Fruit fly (Drosophila melanogaster) whole organism, embryonic: Measurements from ENCODE around the gene zye.

Source experiments
- B-H1 ChIP-seq: fragments of 200-800 bp; sonication (Bioruptor generic); IDR thresholded peaks from 3 replicates; pipeline ENCODE4 v1.3.6; 2022; ENCODE audit warnings: missing biosample characterization, missing genetic modification characterization
- CG10431 ChIP-seq: fragments of 200-800 bp; sonication (Bioruptor generic); optimal IDR thresholded peaks from 3 replicates; lab custom pipeline; 2018; ENCODE audit warnings: missing biosample characterization, mild to moderate bottlenecking, missing genetic modification characterization
- CG12104 ChIP-seq: fragments of 200-800 bp; sonication (Bioruptor generic); optimal IDR thresholded peaks from 3 replicates; lab custom pipeline; 2016; ENCODE audit warnings: missing biosample characterization, missing genetic modification characterization
- CG14965 ChIP-seq: fragments of 200-800 bp; sonication (Bioruptor generic); optimal IDR thresholded peaks from 2 replicates; lab custom pipeline; 2016; ENCODE audit warnings: missing biosample characterization, missing genetic modification characterization, borderline replicate concordance
- CG1647 ChIP-seq: fragments of 200-800 bp; sonication (Bioruptor generic); optimal IDR thresholded peaks from 3 replicates; lab custom pipeline; 2016; ENCODE audit warnings: missing biosample characterization, missing genetic modification characterization
- CG17186 ChIP-seq: fragments of 200-800 bp; sonication (Bioruptor generic); optimal IDR thresholded peaks from 3 replicates; lab custom pipeline; 2017; ENCODE audit warnings: missing biosample characterization, missing genetic modification reagents, missing genetic modification characterization
- CG1792 ChIP-seq: fragments of 200-800 bp; sonication (Bioruptor generic); optimal IDR thresholded peaks from 2 replicates; lab custom pipeline; 2016; ENCODE audit warnings: missing biosample characterization, missing genetic modification characterization
- CG2120 ChIP-seq: fragments of 200-800 bp; sonication (Bioruptor generic); optimal IDR thresholded peaks from 3 replicates; lab custom pipeline; 2016; ENCODE audit warnings: missing biosample characterization, missing genetic modification characterization
- CG2199 ChIP-seq: fragments of 200-800 bp; sonication (Bioruptor generic); IDR thresholded peaks from 3 replicates; pipeline ENCODE4 v1.3.6; 2022; ENCODE audit warnings: missing biosample characterization, missing genetic modification characterization
- CG2202 ChIP-seq: fragments of 200-800 bp; sonication (Bioruptor generic); optimal IDR thresholded peaks from 2 replicates; lab custom pipeline; 2018; ENCODE audit warnings: missing biosample characterization, mild to moderate bottlenecking, missing genetic modification characterization
- CG31441 ChIP-seq: fragments of 200-800 bp; sonication (Bioruptor generic); IDR thresholded peaks from 2 replicates; pipeline ENCODE4 v1.3.6; 2022; ENCODE audit warnings: missing biosample characterization, missing genetic modification characterization
- CG32772 ChIP-seq: fragments of 200-800 bp; sonication (Bioruptor generic); IDR thresholded peaks from 2 replicates; pipeline ENCODE4 v1.3.6; 2022; ENCODE audit warnings: missing biosample characterization, missing genetic modification characterization
- CG3726 ChIP-seq: fragments of 200-800 bp; sonication (Bioruptor generic); IDR thresholded peaks from 3 replicates; pipeline ENCODE4, ENCODE4 v1.3.6; 2022; ENCODE audit warnings: missing biosample characterization, missing genetic modification characterization
- CG4820 ChIP-seq: fragments of 200-800 bp; sonication (Bioruptor generic); optimal IDR thresholded peaks from 3 replicates; lab custom pipeline; 2016; ENCODE audit warnings: missing biosample characterization, missing genetic modification characterization
- CG5953 ChIP-seq: fragments of 200-800 bp; sonication (Bioruptor generic); IDR thresholded peaks from 2 replicates; pipeline ENCODE4 v1.3.6; 2022; ENCODE audit warnings: missing biosample characterization, missing genetic modification characterization
- CG6765 ChIP-seq: fragments of 200-800 bp; sonication (Bioruptor generic); optimal IDR thresholded peaks from 3 replicates; lab custom pipeline; 2017; ENCODE audit warnings: missing biosample characterization, mild to moderate bottlenecking, missing genetic modification characterization
- CG7839 ChIP-seq: fragments of 200-800 bp; sonication (Bioruptor generic); optimal IDR thresholded peaks from 3 replicates; lab custom pipeline; 2018; ENCODE audit warnings: missing biosample characterization, mild to moderate bottlenecking, missing genetic modification characterization, moderate library complexity
- CG8359 ChIP-seq: fragments of 200-800 bp; sonication (Bioruptor generic); optimal IDR thresholded peaks from 2 replicates; lab custom pipeline; 2017; ENCODE audit warnings: missing biosample characterization, mild to moderate bottlenecking, missing genetic modification characterization, borderline replicate concordance
- Doc2 ChIP-seq: fragments of 200-800 bp; sonication (Bioruptor generic); IDR thresholded peaks from 2 replicates; pipeline ENCODE4 v1.3.6; 2022; ENCODE audit warnings: missing biosample characterization, missing genetic modification characterization
- Dref ChIP-seq: fragments of 200-800 bp; sonication (Bioruptor generic); IDR thresholded peaks from 2 replicates; pipeline ENCODE4 v1.3.6; 2022; ENCODE audit warnings: missing biosample characterization, missing genetic modification characterization
- E2f2 ChIP-seq: fragments of 200-800 bp; sonication (Bioruptor generic); IDR thresholded peaks from 2 replicates; pipeline ENCODE4 v1.3.6; 2022; ENCODE audit warnings: missing biosample characterization, missing genetic modification characterization
- ERR ChIP-seq: fragments of 200-800 bp; sonication (Bioruptor generic); optimal IDR thresholded peaks from 2 replicates; lab custom pipeline; 2016; ENCODE audit warnings: missing biosample characterization, missing genetic modification characterization
- Ets65A ChIP-seq: fragments of 200-800 bp; sonication (Bioruptor generic); peaks from one replicate; lab custom pipeline; 2016; ENCODE audit warnings: missing biosample characterization, missing genetic modification characterization
- Fer1 ChIP-seq: fragments of 200-800 bp; sonication (Bioruptor generic); optimal IDR thresholded peaks from 2 replicates; lab custom pipeline; 2017; ENCODE audit warnings: missing biosample characterization, mild to moderate bottlenecking, missing genetic modification characterization
- Gsc ChIP-seq: fragments of 200-800 bp; sonication (Bioruptor generic); IDR thresholded peaks from 2 replicates; pipeline ENCODE4 v1.3.6; 2022; ENCODE audit warnings: missing biosample characterization, missing genetic modification characterization
- Meics ChIP-seq: fragments of 200-800 bp; sonication (Bioruptor generic); optimal IDR thresholded peaks from 2 replicates; lab custom pipeline; 2017; ENCODE audit warnings: missing biosample characterization, mild to moderate bottlenecking, missing genetic modification characterization
- Side ChIP-seq: fragments of 200-800 bp; sonication (Bioruptor generic); optimal IDR thresholded peaks from 2 replicates; lab custom pipeline; 2016; ENCODE audit warnings: missing biosample characterization, missing genetic modification characterization
- Sry-β ChIP-seq: fragments of 200-800 bp; sonication (Bioruptor generic); optimal IDR thresholded peaks from 2 replicates; lab custom pipeline; 2018; ENCODE audit warnings: missing biosample characterization, mild to moderate bottlenecking, missing genetic modification characterization, moderate library complexity
- abd-A ChIP-seq: fragments of 200-800 bp; sonication (Bioruptor generic); optimal IDR thresholded peaks from 3 replicates; lab custom pipeline; 2019; ENCODE audit warnings: missing biosample characterization, mild to moderate bottlenecking, missing genetic modification characterization, moderate library complexity
- ac ChIP-seq: fragments of 200-800 bp; sonication (Bioruptor generic); optimal IDR thresholded peaks from 3 replicates; lab custom pipeline; 2017; ENCODE audit warnings: missing biosample characterization, mild to moderate bottlenecking, missing genetic modification characterization
- dm ChIP-seq: fragments of 200-800 bp; sonication (Bioruptor generic); optimal IDR thresholded peaks from 3 replicates; lab custom pipeline; 2016; ENCODE audit warnings: missing biosample characterization, missing genetic modification characterization
- dmrt99B ChIP-seq: fragments of 200-800 bp; sonication (Bioruptor generic); optimal IDR thresholded peaks from 2 replicates; lab custom pipeline; 2018; ENCODE audit warnings: missing biosample characterization, mild to moderate bottlenecking, missing genetic modification characterization, moderate library complexity
- emc ChIP-seq: fragments of 200-800 bp; sonication (Bioruptor generic); optimal IDR thresholded peaks from 2 replicates; lab custom pipeline; 2016; ENCODE audit warnings: missing biosample characterization, missing genetic modification characterization
- fu2 ChIP-seq: fragments of 200-800 bp; sonication (Bioruptor generic); optimal IDR thresholded peaks from 2 replicates; lab custom pipeline; 2016; ENCODE audit warnings: missing biosample characterization, missing genetic modification characterization
- hkb ChIP-seq, 2 experiments: fragments of 200-800 bp in 1 of 2; fragments of >200 bp in 1 of 2; sonication (Bioruptor generic) in 1 of 2; IDR thresholded peaks in 1 of 2; optimal IDR thresholded peaks in 1 of 2; 2 replicates each; pipeline versions ENCODE4 v1.3.6 to Lab custom; 2017 to 2022; ENCODE audit warnings: missing biosample characterization in 1 of 2, missing genetic modification characterization in 1 of 2
- jigr1 ChIP-seq: fragments of 200-800 bp; sonication (Bioruptor generic); IDR thresholded peaks from 3 replicates; pipeline ENCODE4 v1.3.6; 2022; ENCODE audit warnings: missing biosample characterization, missing genetic modification characterization
- ken ChIP-seq: fragments of 200-800 bp; sonication (Bioruptor generic); IDR thresholded peaks from 3 replicates; pipeline ENCODE4 v1.3.6; 2022; ENCODE audit warnings: missing biosample characterization, missing genetic modification characterization
- lab ChIP-seq: fragments of 200-800 bp; sonication (Bioruptor generic); optimal IDR thresholded peaks from 3 replicates; lab custom pipeline; 2017; ENCODE audit warnings: missing biosample characterization, missing genetic modification characterization, mild to moderate bottlenecking, moderate library complexity, missing genetic modification reagents
- lmd ChIP-seq: fragments of 200-800 bp; sonication (Bioruptor generic); IDR thresholded peaks from 2 replicates; pipeline ENCODE4 v1.3.6; 2022; ENCODE audit warnings: missing biosample characterization, missing genetic modification characterization
- maf-S ChIP-seq: fragments of 200-800 bp; sonication (Bioruptor generic); optimal IDR thresholded peaks from 2 replicates; lab custom pipeline; 2016; ENCODE audit warnings: missing biosample characterization, missing genetic modification characterization
- oc ChIP-seq: fragments of 200-800 bp; sonication (Bioruptor generic); optimal IDR thresholded peaks from 2 replicates; lab custom pipeline; 2018; ENCODE audit warnings: missing biosample characterization, mild to moderate bottlenecking, missing genetic modification characterization, moderate library complexity
- phol ChIP-seq: fragments of 200-800 bp; sonication (Bioruptor generic); optimal IDR thresholded peaks from 3 replicates; lab custom pipeline; 2018; ENCODE audit warnings: missing biosample characterization, mild to moderate bottlenecking, missing genetic modification characterization, moderate library complexity
- pnt ChIP-seq: fragments of 200-800 bp; sonication (Bioruptor generic); optimal IDR thresholded peaks from 3 replicates; lab custom pipeline; 2016; ENCODE audit warnings: missing biosample characterization, missing genetic modification characterization
- rib ChIP-seq: fragments of 200-800 bp; sonication (Bioruptor generic); IDR thresholded peaks from 2 replicates; pipeline ENCODE4 v1.3.6; 2022; ENCODE audit warnings: missing biosample characterization, missing genetic modification characterization
- row ChIP-seq: fragments of 200-800 bp; sonication (Bioruptor generic); IDR thresholded peaks from 3 replicates; pipeline ENCODE4 v1.3.6; 2022; ENCODE audit warnings: missing biosample characterization, missing genetic modification characterization
- scrt ChIP-seq: fragments of 200-800 bp; sonication (Bioruptor generic); optimal IDR thresholded peaks from 2 replicates; lab custom pipeline; 2018; ENCODE audit warnings: missing biosample characterization, mild to moderate bottlenecking, missing genetic modification characterization, moderate library complexity
- slp2 ChIP-seq: fragments of 200-800 bp; sonication (Bioruptor generic); optimal IDR thresholded peaks from 2 replicates; lab custom pipeline; 2016; ENCODE audit warnings: missing biosample characterization, missing genetic modification characterization
- tgo ChIP-seq: fragments of 200-800 bp; sonication (Bioruptor generic); IDR thresholded peaks from 3 replicates; pipeline ENCODE4 v1.3.6; 2022; ENCODE audit warnings: missing biosample characterization, missing genetic modification characterization
- tio ChIP-seq: fragments of 200-800 bp; sonication (Bioruptor generic); optimal IDR thresholded peaks from 2 replicates; lab custom pipeline; 2017; ENCODE audit warnings: missing biosample characterization, missing genetic modification characterization, inconsistent platforms
- trh ChIP-seq: fragments of 200-800 bp; sonication (Bioruptor generic); optimal IDR thresholded peaks from 2 replicates; lab custom pipeline; 2016; ENCODE audit warnings: missing biosample characterization, missing genetic modification characterization

zye gene

dm6 chr3L:20395257-20395909, 18.0 kb upstream of the zye start (continued):
- TF ChIP-seq lmd (GFP tag; lab: Robert Waterston, UW) (no peak; the same call in 1 of the 2 replicates), dmrt99B (tag; lab: Kevin White, UChicago) (peak; percentile 31), pnt (GFP tag; lab: Kevin White, UChicago) (no peak), CG7839 (tag; lab: Kevin White, UChicago) (peak; percentile 63), CG1647 (GFP tag; lab: Kevin White, UChicago) (peak; percentile 54), abd-A (tag; lab: Kevin White, UChicago) (no peak), Meics (GFP tag; lab: Kevin White, UChicago) (peak; percentile 76), row (peak; percentile 78), CG10431 (GFP tag; lab: Kevin White, UChicago) (peak; percentile 63), CG8359 (GFP tag; lab: Kevin White, UChicago) (no peak), CG12104 (GFP tag; lab: Kevin White, UChicago) (no peak), emc (GFP tag; lab: Kevin White, UChicago) (peak; percentile 56), dm (no peak), E2f2 (GFP tag; lab: Robert Waterston, UW) (no peak), oc (no peak), Fer1 (GFP tag; lab: Kevin White, UChicago) (peak; percentile 69), scrt (GFP tag; lab: Kevin White, UChicago) (no peak), Gsc (GFP tag; lab: Robert Waterston, UW) (no peak), CG31441 (GFP tag; lab: Robert Waterston, UW) (0 out of 2 replicates have a peak, but pooled peaks have one; percentile 24), CG4820 (GFP tag; lab: Kevin White, UChicago) (peak; percentile 59), CG1792 (peak; percentile 25), CG14965 (no peak), rib (no peak), fu2 (GFP tag; lab: Kevin White, UChicago) (peak; percentile 19), Side (GFP tag; lab: Kevin White, UChicago) (no peak), ac (no peak), maf-S (GFP tag; lab: Kevin White, UChicago) (no peak), Sry-β (GFP tag; lab: Kevin White, UChicago) (no peak), CG5953 (GFP tag; lab: Robert Waterston, UW) (0 out of 2 replicates have a peak, but pooled peaks have one; percentile 20), ERR (GFP tag; lab: Kevin White, UChicago) (no peak), ken (0 out of 3 replicates have a peak, but pooled peaks have one; percentile 3), Ets65A (GFP tag; lab: Kevin White, UChicago) (peak; percentile 31), CG17186 (GFP tag; lab: Kevin White, UChicago) (no peak), CG2199 (GFP tag; lab: Robert Waterston, UW) (peak; percentile 89; the same call in 2 of the 3 replicates), trh (GFP tag; lab: Kevin White, UChicago) (no peak), slp2 (GFP tag; lab: Kevin White, UChicago) (no peak), CG2120 (GFP tag; lab: Kevin White, UChicago) (peak; percentile 90), hkb (optimal IDR thresholded peaks at IDR 0.05; lab: Kevin White, UChicago) (no peak), hkb (GFP tag; IDR thresholded peaks at IDR 0.05; lab: Robert Waterston, UW) (no peak), phol (tag; lab: Kevin White, UChicago) (peak; percentile 9), lab (peak; percentile 65), Doc2 (GFP tag; lab: Robert Waterston, UW) (no peak), Dref (GFP tag; lab: Robert Waterston, UW) (0 out of 2 replicates have a peak, but pooled peaks have one; percentile 15), CG3726 (GFP tag; lab: Robert Waterston, UW) (no peak), tio (GFP tag; lab: Kevin White, UChicago) (peak; percentile 24), CG6765 (GFP tag; lab: Kevin White, UChicago) (peak; percentile 34), jigr1 (GFP tag; lab: Robert Waterston, UW) (no peak), tgo (GFP tag; lab: Robert Waterston, UW) (no peak; the same call in 2 of the 3 replicates), CG32772 (GFP tag; lab: Robert Waterston, UW) (no peak), B-H1 (GFP tag; lab: Robert Waterston, UW) (no peak), CG2202 (no peak)
